Fruit fly (Drosophila melanogaster): ENCODE results near the gene Faf2.
A peak's percentile ranks its signal among the peaks of the same experiment; 100 is the strongest.

Faf2 gene

dm6 chr2L:18752823-18753222, 44.3 kb upstream of the Faf2 start (continued):
- peak; percentile 73 for TF ChIP-seq Eip78C (GFP tag)

dm6 chr2L:18752038-18752437, 43.5 kb upstream of the Faf2 start:
- TF ChIP-seq OdsH (GFP tag; optimal IDR thresholded peaks at IDR 0.05) = peak; percentile 49
- peak; percentile 85 for TF ChIP-seq CG15336 (GFP tag; IDR thresholded peaks at IDR 0.05)
- no peak for TF ChIP-seq CG8319 (GFP tag; optimal IDR thresholded peaks at IDR 0.05)
- TF ChIP-seq Lpt (GFP tag; optimal IDR thresholded peaks at IDR 0.05) = peak; percentile 66
- TF ChIP-seq CG9139 (GFP tag; optimal IDR thresholded peaks at IDR 0.05) = no peak
- TF ChIP-seq CG6792 (GFP tag; optimal IDR thresholded peaks at IDR 0.05) = no peak
- no peak for TF ChIP-seq Blimp-1 (GFP tag; optimal IDR thresholded peaks at IDR 0.05)
- TF ChIP-seq salr (GFP tag; optimal IDR thresholded peaks at IDR 0.05) = peak in 1 of 2 experiments; percentile 16
- no peak for TF ChIP-seq CG11762 (GFP tag; optimal IDR thresholded peaks at IDR 0.05; ENCODE audit: insufficient read depth)
- TF ChIP-seq acj6 (GFP tag; optimal IDR thresholded peaks at IDR 0.05) = peak; percentile 33
- no peak for TF ChIP-seq CG8632 (GFP tag; optimal IDR thresholded peaks at IDR 0.05)
- no peak for TF ChIP-seq CG1621 (tag; optimal IDR thresholded peaks at IDR 0.05)
- TF ChIP-seq fd85E (GFP tag; optimal IDR thresholded peaks at IDR 0.05) = no peak
- no peak for TF ChIP-seq vri (GFP tag; optimal IDR thresholded peaks at IDR 0.05)
- peak; percentile 78 for TF ChIP-seq CG32006 (GFP tag; optimal IDR thresholded peaks at IDR 0.05)
- TF ChIP-seq CG31627 (GFP tag; optimal IDR thresholded peaks at IDR 0.05) = no peak
- TF ChIP-seq Hr38 (GFP tag; optimal IDR thresholded peaks at IDR 0.05) = no peak
- no peak for TF ChIP-seq fkh (GFP tag; optimal IDR thresholded peaks at IDR 0.05)
- peak; percentile 89 for TF ChIP-seq Eip78C (GFP tag)
- peak; percentile 69 for TF ChIP-seq CG4318 (GFP tag; optimal IDR thresholded peaks at IDR 0.05)
- TF ChIP-seq Ets21C (GFP tag; optimal IDR thresholded peaks at IDR 0.05) = no peak
- TF ChIP-seq Hr39 (GFP tag; optimal IDR thresholded peaks at IDR 0.05) = no peak
- TF ChIP-seq CG11902 (GFP tag; optimal IDR thresholded peaks at IDR 0.05) = no peak
- TF ChIP-seq Ets96B (tag; optimal IDR thresholded peaks at IDR 0.05) = peak; percentile 57
- no peak for TF ChIP-seq Sox15 (GFP tag; optimal IDR thresholded peaks at IDR 0.05)
- TF ChIP-seq Eip93F (GFP tag; optimal IDR thresholded peaks at IDR 0.05) = no peak
- TF ChIP-seq CG3032 (tag; optimal IDR thresholded peaks at IDR 0.05) = peak; percentile 16
- no peak for TF ChIP-seq CG7368 (GFP tag; optimal IDR thresholded peaks at IDR 0.05)
- peak; percentile 50 for TF ChIP-seq CG16779 (tag; optimal IDR thresholded peaks at IDR 0.05)
- no peak for TF ChIP-seq topi (GFP tag; optimal IDR thresholded peaks at IDR 0.05)
- TF ChIP-seq eg (GFP tag; IDR thresholded peaks at IDR 0.05) = peak; percentile 76
- no peak for TF ChIP-seq lz (GFP tag; optimal IDR thresholded peaks at IDR 0.05)
- TF ChIP-seq CG10631 (GFP tag; optimal IDR thresholded peaks at IDR 0.05) = peak; percentile 59
- TF ChIP-seq spab (GFP tag; optimal IDR thresholded peaks at IDR 0.05) = no peak
- TF ChIP-seq Eip75B (GFP tag; optimal IDR thresholded peaks at IDR 0.05) = peak; percentile 12
- TF ChIP-seq Sox14 (GFP tag; optimal IDR thresholded peaks at IDR 0.05) = peak; percentile 49
- TF ChIP-seq Smox (GFP tag; optimal IDR thresholded peaks at IDR 0.05) = no peak
- TF ChIP-seq CG6808 (GFP tag; optimal IDR thresholded peaks at IDR 0.05) = no peak
- peak; percentile 72 for TF ChIP-seq CG6276 (GFP tag; optimal IDR thresholded peaks at IDR 0.05)
- no peak for TF ChIP-seq Met (GFP tag; optimal IDR thresholded peaks at IDR 0.05)
- TF ChIP-seq Gug (GFP tag; IDR thresholded peaks at IDR 0.05) = peak; percentile 57
- peak; percentile 69 for TF ChIP-seq dac (GFP tag; optimal IDR thresholded peaks at IDR 0.05)
- TF ChIP-seq cyc (GFP tag; optimal IDR thresholded peaks at IDR 0.05) = no peak
- TF ChIP-seq Hr4 (GFP tag; optimal IDR thresholded peaks at IDR 0.05) = peak; percentile 84
- no peak for TF ChIP-seq CG10669 (GFP tag; optimal IDR thresholded peaks at IDR 0.05)
- peak; percentile 31 for TF ChIP-seq CG3919 (GFP tag; optimal IDR thresholded peaks at IDR 0.05)
- peak; percentile 21 for TF ChIP-seq net (GFP tag; optimal IDR thresholded peaks at IDR 0.05)
- TF ChIP-seq svp (GFP tag) = no peak
- peak; percentile 65 for TF ChIP-seq CG11294 (GFP tag; IDR thresholded peaks at IDR 0.05)
- peak; percentile 88 for TF ChIP-seq CG8119 (GFP tag; IDR thresholded peaks at IDR 0.05)
- TF ChIP-seq pdm3 (GFP tag; optimal IDR thresholded peaks at IDR 0.05) = peak; percentile 32
- TF ChIP-seq achi (GFP tag; optimal IDR thresholded peaks at IDR 0.05) = peak; percentile 58
